Fruit fly (Drosophila melanogaster): ENCODE measurements around the gene CG11069.

CG11069 gene

dm6 chr3R:24875939-24876842 lies 18.4 kb upstream of the CG11069 start, which contains the start of gene CG3744 (continued):
- peak; percentile 93 for TF ChIP-seq CG17328 (GFP tag; IDR thresholded peaks at IDR 0.05)
- no peak for TF ChIP-seq hth (optimal IDR thresholded peaks at IDR 0.05)
- TF ChIP-seq crc (GFP tag; optimal IDR thresholded peaks at IDR 0.05), result peak; percentile 25
- TF ChIP-seq CG11085 (GFP tag; IDR thresholded peaks at IDR 0.05), result peak; percentile 94
- peak; percentile 68 for TF ChIP-seq sr (GFP tag; IDR thresholded peaks at IDR 0.05)
- peak; percentile 90 for TF ChIP-seq ro (GFP tag; IDR thresholded peaks at IDR 0.05)
- no peak for TF ChIP-seq br (optimal IDR thresholded peaks at IDR 0.05)
- TF ChIP-seq CG7271 (tag; optimal IDR thresholded peaks at IDR 0.05), result peak; percentile 40
- TF ChIP-seq prd (optimal IDR thresholded peaks at IDR 0.05), result no peak
- TF ChIP-seq prd (GFP tag; IDR thresholded peaks at IDR 0.05), result peak; percentile 96
- TF ChIP-seq ranshi (GFP tag; IDR thresholded peaks at IDR 0.05), result peak; percentile 95
- TF ChIP-seq stc (GFP tag; IDR thresholded peaks at IDR 0.05), result peak; percentile 85
- peak; percentile 20 for TF ChIP-seq ac (GFP tag; optimal IDR thresholded peaks at IDR 0.05)
- TF ChIP-seq CG32532 (GFP tag; IDR thresholded peaks at IDR 0.05), result peak; percentile 97
- peak; percentile 79 for TF ChIP-seq Adf1 (GFP tag; IDR thresholded peaks at IDR 0.05)
- peak; percentile 93 for TF ChIP-seq ind (GFP tag; optimal IDR thresholded peaks at IDR 0.05)
- peak; percentile 87 for TF ChIP-seq CG12942 (GFP tag; optimal IDR thresholded peaks at IDR 0.05)
- TF ChIP-seq CG8388 (GFP tag; optimal IDR thresholded peaks at IDR 0.05), result peak; percentile 87
- TF ChIP-seq CG2129 (GFP tag; IDR thresholded peaks at IDR 0.05; ENCODE audit: partially characterized antibody), result peak; percentile 94
- peak; percentile 79 for TF ChIP-seq gfzf (GFP tag; optimal IDR thresholded peaks at IDR 0.05)
- peak; percentile 90 for TF ChIP-seq Rx (GFP tag; IDR thresholded peaks at IDR 0.05)
- TF ChIP-seq gsb (GFP tag; IDR thresholded peaks at IDR 0.05), result peak; percentile 89
- TF ChIP-seq CG17186 (GFP tag; optimal IDR thresholded peaks at IDR 0.05), result peak; percentile 55
- TF ChIP-seq chinmo (GFP tag; IDR thresholded peaks at IDR 0.05; ENCODE audit: partially characterized antibody), result peak; percentile 94
- TF ChIP-seq wor (GFP tag; IDR thresholded peaks at IDR 0.05), result peak; percentile 82
- peak; percentile 90 for TF ChIP-seq CG13894 (tag; optimal IDR thresholded peaks at IDR 0.05)
- TF ChIP-seq tgo (GFP tag; IDR thresholded peaks at IDR 0.05), result peak; percentile 93
- peak; percentile 93 for TF ChIP-seq chm (GFP tag; IDR thresholded peaks at IDR 0.05)
- peak; percentile 24 for TF ChIP-seq NK7.1 (GFP tag; optimal IDR thresholded peaks at IDR 0.05)
- peak; percentile 44; the same call in 1 of the 2 replicates for TF ChIP-seq crol (GFP tag; IDR thresholded peaks at IDR 0.05)
- peak; percentile 54 for TF ChIP-seq Max (GFP tag; optimal IDR thresholded peaks at IDR 0.05)
- TF ChIP-seq pita (GFP tag; optimal IDR thresholded peaks at IDR 0.05), result no peak
- peak; percentile 75 for TF ChIP-seq Ravus (GFP tag; IDR thresholded peaks at IDR 0.05)
- TF ChIP-seq CG9817 (tag; optimal IDR thresholded peaks at IDR 0.05), result peak; percentile 95
- TF ChIP-seq MESR4 (GFP tag; optimal IDR thresholded peaks at IDR 0.05), result peak; percentile 60
- peak; percentile 84 for TF ChIP-seq CG10979 (tag; optimal IDR thresholded peaks at IDR 0.05)
- peak; percentile 52; the same call in 1 of the 2 replicates for TF ChIP-seq ham (GFP tag; IDR thresholded peaks at IDR 0.05)
- TF ChIP-seq nerfin-1 (tag; optimal IDR thresholded peaks at IDR 0.05), result peak; percentile 80
- TF ChIP-seq her (GFP tag; optimal IDR thresholded peaks at IDR 0.05), result peak; percentile 39
- no peak for TF ChIP-seq CG12236 (GFP tag; optimal IDR thresholded peaks at IDR 0.05)
- TF ChIP-seq lab (GFP tag; optimal IDR thresholded peaks at IDR 0.05), result peak; percentile 94
- peak; percentile 84 for TF ChIP-seq Awh (GFP tag; IDR thresholded peaks at IDR 0.05)
- TF ChIP-seq Aef1 (GFP tag; IDR thresholded peaks at IDR 0.05), result peak; percentile 92
- TF ChIP-seq CG8924 (tag; optimal IDR thresholded peaks at IDR 0.05), result peak; percentile 90
- TF ChIP-seq peb (GFP tag; IDR thresholded peaks at IDR 0.05), result peak; percentile 78
- TF ChIP-seq CG31441 (GFP tag; IDR thresholded peaks at IDR 0.05), result peak; percentile 89
- 0 out of 2 replicates have a peak, but pooled peaks have one; percentile 52 for TF ChIP-seq CkIIα-i1 (GFP tag; IDR thresholded peaks at IDR 0.05)
- TF ChIP-seq CG12299 (tag; optimal IDR thresholded peaks at IDR 0.05), result peak; percentile 86
- TF ChIP-seq pzg (GFP tag; optimal IDR thresholded peaks at IDR 0.05), result peak; percentile 57
- peak; percentile 66 for TF ChIP-seq ab (GFP tag; optimal IDR thresholded peaks at IDR 0.05)
